Fruit fly (Drosophila melanogaster): ENCODE data around the gene ftz-f1.
A peak's percentile ranks its signal among the peaks of the same experiment; 100 is the strongest.

dm6 chr3L:18837707-18838244 lies 36.7 kb upstream of the ftz-f1 start:
- TF ChIP-seq fkh (GFP tag; optimal IDR thresholded peaks at IDR 0.05) (peak; percentile 71), eg (GFP tag; IDR thresholded peaks at IDR 0.05) (no peak), fd59A (GFP tag; optimal IDR thresholded peaks at IDR 0.05) (no peak), CG6792 (GFP tag; optimal IDR thresholded peaks at IDR 0.05) (no peak), OdsH (GFP tag; optimal IDR thresholded peaks at IDR 0.05) (no peak), Sox14 (GFP tag; optimal IDR thresholded peaks at IDR 0.05) (no peak), fd85E (GFP tag; optimal IDR thresholded peaks at IDR 0.05) (no peak)

All from whole organism, prepupa.